Worm (Caenorhabditis elegans) whole organism, late embryonic: ENCODE data around the gene ZC506.1.

Source experiments
- C08G9.2 ChIP-seq: sonication (generic microtip); optimal IDR thresholded peaks from 2 replicates; lab custom pipeline; 2016; ENCODE audit warnings: mild to moderate bottlenecking, missing genetic modification characterization, moderate library complexity, missing compliant biosample characterization
- F13H6.1 ChIP-seq: sonication (generic microtip); optimal IDR thresholded peaks from 2 replicates; lab custom pipeline; 2016; ENCODE audit warnings: missing genetic modification characterization, missing compliant biosample characterization
- K09A11.1 ChIP-seq: sonication (generic microtip); optimal IDR thresholded peaks from 2 replicates; lab custom pipeline; 2017; ENCODE audit warnings: antibody characterized with exemption, mild to moderate bottlenecking, missing genetic modification characterization, missing compliant biosample characterization; ENCODE audit not compliant: insufficient read depth
- T23F11.4 ChIP-seq: fragments of 200-800 bp; sonication (Bioruptor generic); optimal IDR thresholded peaks from 2 replicates; lab custom pipeline; 2018; ENCODE audit warnings: mild to moderate bottlenecking, missing genetic modification characterization, missing compliant biosample characterization
- Y22D7AL.16 ChIP-seq: sonication (generic microtip); optimal IDR thresholded peaks from 2 replicates; lab custom pipeline; 2016; ENCODE audit warnings: missing genetic modification characterization, missing compliant biosample characterization
- ahr-1 ChIP-seq: sonication (generic microtip); optimal IDR thresholded peaks from 2 replicates; lab custom pipeline; 2016; ENCODE audit warnings: missing genetic modification characterization, missing compliant biosample characterization
- ceh-14 ChIP-seq: sonication (generic microtip); optimal IDR thresholded peaks from 2 replicates; lab custom pipeline; 2016; ENCODE audit warnings: missing genotype, missing genetic modification characterization, missing compliant biosample characterization
- ceh-18 ChIP-seq: sonication (generic microtip); optimal IDR thresholded peaks from 2 replicates; lab custom pipeline; 2016; ENCODE audit warnings: missing genetic modification characterization, missing compliant biosample characterization
- ceh-19 ChIP-seq: fragments of 200-800 bp; sonication (Bioruptor generic); optimal IDR thresholded peaks from 2 replicates; lab custom pipeline; 2018; ENCODE audit warnings: mild to moderate bottlenecking, missing genetic modification characterization, missing compliant biosample characterization
- ceh-30 ChIP-seq: fragments of 150-350 bp; optimal IDR thresholded peaks from 2 replicates; lab custom pipeline; 2014; ENCODE audit warnings: missing biosample characterization, missing genetic modification characterization
- ceh-31 ChIP-seq: sonication (generic microtip); optimal IDR thresholded peaks from 2 replicates; lab custom pipeline; 2016; ENCODE audit warnings: missing genetic modification characterization, missing compliant biosample characterization
- ceh-34 ChIP-seq: sonication (generic microtip); optimal IDR thresholded peaks from 2 replicates; lab custom pipeline; 2016; ENCODE audit warnings: mild to moderate bottlenecking, missing genetic modification characterization, missing compliant biosample characterization
- ceh-48 ChIP-seq: sonication (generic microtip); optimal IDR thresholded peaks from 2 replicates; lab custom pipeline; 2016; ENCODE audit warnings: missing genetic modification characterization, inconsistent platforms, missing compliant biosample characterization
- ceh-6 ChIP-seq: fragments of 200-800 bp; sonication (Bioruptor generic); optimal IDR thresholded peaks from 2 replicates; lab custom pipeline; 2018; ENCODE audit warnings: mild to moderate bottlenecking, missing genetic modification characterization, missing compliant biosample characterization
- che-1 ChIP-seq: sonication (generic microtip); optimal IDR thresholded peaks from 2 replicates; lab custom pipeline; 2016; ENCODE audit warnings: mild to moderate bottlenecking, missing genetic modification characterization, missing compliant biosample characterization
- dmd-4 ChIP-seq: sonication (generic microtip); optimal IDR thresholded peaks from 2 replicates; lab custom pipeline; 2016; ENCODE audit warnings: borderline replicate concordance, missing genetic modification characterization, missing compliant biosample characterization
- elt-2 ChIP-seq: sonication (generic microtip); optimal IDR thresholded peaks from 2 replicates; lab custom pipeline; 2016; ENCODE audit warnings: missing genetic modification reagents, missing genetic modification characterization, missing compliant biosample characterization
- fax-1 ChIP-seq: sonication (generic microtip); optimal IDR thresholded peaks from 2 replicates; lab custom pipeline; 2016; ENCODE audit warnings: missing genotype, missing genetic modification characterization, missing compliant biosample characterization
- fkh-10 ChIP-seq: fragments of 150-350 bp; optimal IDR thresholded peaks from 2 replicates; lab custom pipeline; 2014; ENCODE audit warnings: missing biosample characterization, missing genetic modification reagents, missing genetic modification characterization
- fkh-6 ChIP-seq: sonication (generic microtip); optimal IDR thresholded peaks from 2 replicates; lab custom pipeline; 2016; ENCODE audit warnings: missing genetic modification characterization, missing compliant biosample characterization
- hlh-30 ChIP-seq: sonication (generic microtip); optimal IDR thresholded peaks from 2 replicates; lab custom pipeline; 2017; ENCODE audit warnings: antibody characterized with exemption, missing genetic modification characterization, missing compliant biosample characterization; ENCODE audit not compliant: insufficient read depth
- hlh-8 ChIP-seq: sonication (generic microtip); optimal IDR thresholded peaks from 2 replicates; lab custom pipeline; 2016; ENCODE audit warnings: missing genotype, missing genetic modification characterization, missing compliant biosample characterization
- lim-6 ChIP-seq: sonication (generic microtip); optimal IDR thresholded peaks from 2 replicates; lab custom pipeline; 2016; ENCODE audit warnings: missing genetic modification characterization, missing compliant biosample characterization
- lin-11 ChIP-seq: fragments of 200-800 bp; sonication (Bioruptor generic); optimal IDR thresholded peaks from 2 replicates; lab custom pipeline; 2018; ENCODE audit warnings: mild to moderate bottlenecking, missing genetic modification characterization, missing compliant biosample characterization
- madf-2 ChIP-seq: sonication (generic microtip); optimal IDR thresholded peaks from 2 replicates; lab custom pipeline; 2017; ENCODE audit warnings: missing genetic modification characterization, missing compliant biosample characterization
- mec-3 ChIP-seq: sonication (generic microtip); optimal IDR thresholded peaks from 2 replicates; lab custom pipeline; 2016; ENCODE audit warnings: borderline replicate concordance, missing genetic modification characterization, missing compliant biosample characterization
- nfya-1 ChIP-seq: sonication (generic microtip); optimal IDR thresholded peaks from 2 replicates; lab custom pipeline; 2017; ENCODE audit warnings: missing genetic modification characterization, mild to moderate bottlenecking, missing compliant biosample characterization, antibody characterized with exemption, moderate library complexity
- nhr-232 ChIP-seq: sonication (generic microtip); optimal IDR thresholded peaks from 2 replicates; lab custom pipeline; 2016; ENCODE audit warnings: missing genetic modification characterization, missing compliant biosample characterization
- odd-2 ChIP-seq: sonication (generic microtip); optimal IDR thresholded peaks from 2 replicates; lab custom pipeline; 2017; ENCODE audit warnings: antibody characterized with exemption, mild to moderate bottlenecking, missing genetic modification characterization, missing compliant biosample characterization
- pag-3 ChIP-seq: sonication (generic microtip); optimal IDR thresholded peaks from 2 replicates; lab custom pipeline; 2016; ENCODE audit warnings: missing compliant biosample characterization, missing genetic modification characterization, borderline replicate concordance
- pat-9 ChIP-seq: fragments of 200-800 bp; sonication (Bioruptor generic); optimal IDR thresholded peaks from 2 replicates; lab custom pipeline; 2018; ENCODE audit warnings: mild to moderate bottlenecking, missing genetic modification characterization, moderate library complexity, missing compliant biosample characterization
- pax-1 ChIP-seq: fragments of 150-350 bp; optimal IDR thresholded peaks from 2 replicates; lab custom pipeline; 2014; ENCODE audit warnings: missing biosample characterization, missing genetic modification characterization
- pha-2 ChIP-seq: sonication (generic microtip); optimal IDR thresholded peaks from 2 replicates; lab custom pipeline; 2017; ENCODE audit warnings: mild to moderate bottlenecking, missing genetic modification characterization, missing compliant biosample characterization
- pros-1 ChIP-seq: fragments of 150-350 bp; optimal IDR thresholded peaks from 2 replicates; lab custom pipeline; 2014; ENCODE audit warnings: missing biosample characterization, missing genetic modification reagents, missing genetic modification characterization
- ref-2 ChIP-seq: sonication (generic microtip); optimal IDR thresholded peaks from 2 replicates; lab custom pipeline; 2016; ENCODE audit warnings: missing genetic modification characterization, missing compliant biosample characterization
- sdc-2 ChIP-seq: sonication (generic microtip); optimal IDR thresholded peaks from 2 replicates; lab custom pipeline; 2016; ENCODE audit warnings: missing genotype, missing genetic modification characterization, missing compliant biosample characterization
- sox-4 ChIP-seq: sonication (generic microtip); optimal IDR thresholded peaks from 2 replicates; lab custom pipeline; 2017; ENCODE audit warnings: mild to moderate bottlenecking, missing genetic modification characterization, inconsistent platforms, missing compliant biosample characterization
- tbx-2 ChIP-seq: sonication (generic microtip); optimal IDR thresholded peaks from 2 replicates; lab custom pipeline; 2016; ENCODE audit warnings: missing genetic modification characterization, missing compliant biosample characterization
- unc-3 ChIP-seq, 2 experiments: fragments of 200-800 bp in 1 of 2; sonication (Bioruptor generic) in 1 of 2; sonication (generic microtip) in 1 of 2; conservative IDR thresholded peaks in 1 of 2; optimal IDR thresholded peaks in 1 of 2; 2 replicates each; pipeline versions ENCODE4 v1.3.6 to Lab custom; 2016 to 2022; ENCODE audit warnings: missing compliant biosample characterization in 2 of 2, missing genetic modification characterization in 2 of 2, missing genetic modification reagents in 1 of 2
- unc-42 ChIP-seq: sonication (generic microtip); optimal IDR thresholded peaks from 2 replicates; lab custom pipeline; 2016; ENCODE audit warnings: missing genotype, missing genetic modification characterization, missing compliant biosample characterization
- unc-55 ChIP-seq: sonication (generic microtip); optimal IDR thresholded peaks from 2 replicates; lab custom pipeline; 2017; ENCODE audit warnings: missing biosample characterization, missing genetic modification reagents, missing genetic modification characterization
- unc-86 ChIP-seq: sonication (generic microtip); optimal IDR thresholded peaks from 2 replicates; lab custom pipeline; 2016; ENCODE audit warnings: missing genetic modification characterization, missing compliant biosample characterization
- zip-5 ChIP-seq: sonication (generic microtip); optimal IDR thresholded peaks from 2 replicates; lab custom pipeline; 2016; ENCODE audit warnings: missing genetic modification characterization, missing compliant biosample characterization
- ztf-16 ChIP-seq: sonication (generic microtip); optimal IDR thresholded peaks from 2 replicates; lab custom pipeline; 2017; ENCODE audit warnings: missing genetic modification characterization, missing compliant biosample characterization

ZC506.1 gene

DNA sequence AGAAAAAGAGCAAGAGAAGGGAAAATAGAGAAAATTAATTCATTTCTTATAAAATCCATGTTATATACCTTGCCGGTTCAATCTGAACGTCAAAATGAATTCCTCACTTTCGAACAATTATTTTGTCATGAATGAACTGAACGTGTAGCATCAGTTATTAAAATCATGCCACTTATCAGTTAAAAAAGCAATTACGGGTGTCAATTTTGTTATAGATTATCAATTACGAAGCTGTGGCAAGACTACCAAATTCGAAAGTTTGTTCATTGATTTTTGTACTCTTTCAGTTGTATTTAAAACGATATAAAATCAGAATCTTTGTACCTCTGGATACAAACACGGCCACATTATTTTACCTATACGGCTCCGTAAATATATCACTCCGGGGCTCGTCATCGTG, 38.6 kb downstream of the ZC506.1 start:
- TF ChIP-seq pros-1 (tag; lab: Kevin White, UChicago) = no peak
- no peak for TF ChIP-seq fax-1 (tag; lab: Kevin White, UChicago)
- TF ChIP-seq ahr-1 (tag; lab: Kevin White, UChicago) = no peak
- no peak for TF ChIP-seq lin-11 (tag; lab: Kevin White, UChicago)
- no peak for TF ChIP-seq odd-2
- TF ChIP-seq F13H6.1 = no peak
- no peak for TF ChIP-seq ceh-19 (GFP tag; lab: Kevin White, UChicago)
- no peak for TF ChIP-seq pax-1 (tag; lab: Kevin White, UChicago)
- no peak for TF ChIP-seq fkh-10
- TF ChIP-seq zip-5 (tag; lab: Kevin White, UChicago) = no peak
- TF ChIP-seq nhr-232 = no peak
- TF ChIP-seq pag-3 (tag; lab: Kevin White, UChicago) = no peak
- no peak for TF ChIP-seq hlh-8 (tag; lab: Kevin White, UChicago)
- no peak for TF ChIP-seq C08G9.2 (tag; lab: Kevin White, UChicago)
- TF ChIP-seq, all 69 proteins: peak for 0

DNA sequence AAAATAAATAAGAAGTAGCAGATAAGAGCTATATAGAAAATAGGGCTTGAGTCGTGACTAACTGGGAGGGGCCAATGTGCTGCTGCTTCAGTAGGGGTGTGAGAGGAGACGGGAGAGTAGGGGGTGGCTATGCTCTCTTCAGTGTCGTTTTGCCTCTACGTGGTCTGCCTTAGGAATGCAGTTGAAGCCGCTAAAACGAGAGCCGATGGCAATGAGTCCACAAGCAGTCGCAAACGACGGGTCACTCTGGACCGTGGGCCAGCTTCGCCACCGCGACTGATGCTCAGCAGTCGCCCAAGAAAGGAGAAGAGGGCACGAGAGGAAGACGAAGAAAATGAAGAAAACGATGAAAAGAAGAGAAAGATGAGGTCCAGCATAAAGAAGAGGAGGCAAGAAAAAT, 40.4 kb downstream of the ZC506.1 start, which contains the start of gene grk-1:
Gene grk-1 (minus strand): TSS at position 17 of the 400 bp plus-strand sequence.
- TF ChIP-seq fkh-10 (no peak), unc-42 (peak; percentile 12), dmd-4 (peak; percentile 3), sdc-2 (tag; lab: Kevin White, UChicago) (peak; percentile 16), ceh-18 (tag; lab: Kevin White, UChicago) (peak; percentile 13), ceh-14 (tag; lab: Kevin White, UChicago) (peak; percentile 28), ref-2 (tag; lab: Kevin White, UChicago) (peak; percentile 5), F13H6.1 (no peak), ceh-31 (tag; lab: Kevin White, UChicago) (peak; percentile 50)
- TF ChIP-seq, all 69 proteins: peak for 7

DNA sequence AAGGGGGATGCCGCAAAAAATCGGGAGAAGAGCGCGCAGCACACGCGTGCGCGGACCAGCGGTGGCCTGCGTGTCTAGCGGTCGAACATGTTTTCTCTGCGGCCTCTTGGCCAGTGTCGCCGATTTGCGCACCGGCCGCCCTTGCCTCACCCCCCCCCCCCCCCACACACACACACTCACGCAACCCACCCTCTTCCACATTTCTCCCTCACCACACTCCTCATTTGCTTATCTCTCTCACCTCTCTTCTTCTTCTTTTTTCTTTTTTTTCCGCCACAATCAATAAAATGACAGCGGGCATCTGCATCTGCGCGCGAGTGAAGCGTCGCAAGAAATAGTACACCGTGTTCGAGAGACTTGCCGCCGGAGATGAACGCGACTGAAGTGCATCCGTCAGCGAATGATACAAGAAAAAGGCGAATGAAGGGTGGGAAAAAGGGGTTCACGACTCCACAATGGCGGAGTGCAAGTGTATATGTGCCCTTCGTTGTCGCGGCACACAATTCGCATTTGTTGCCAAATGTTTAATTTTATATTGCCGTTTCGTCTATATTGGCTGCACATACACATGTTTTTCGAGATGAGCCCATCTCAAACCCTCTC, 40.9 kb downstream of the ZC506.1 start:
- peak; percentile 67 for TF ChIP-seq ztf-16 (tag; lab: Kevin White, UChicago)
- TF ChIP-seq T23F11.4 = peak; percentile 62
- TF ChIP-seq hlh-8 (tag; lab: Kevin White, UChicago) = peak; percentile 26
- TF ChIP-seq unc-86 (tag; lab: Kevin White, UChicago) = peak; percentile 53
- peak; percentile 19 for TF ChIP-seq unc-42
- no peak for TF ChIP-seq mec-3 (tag; lab: Kevin White, UChicago)
- TF ChIP-seq pros-1 (tag; lab: Kevin White, UChicago) = peak; percentile 51
- peak; percentile 10 for TF ChIP-seq ahr-1 (tag; lab: Kevin White, UChicago)
- TF ChIP-seq sox-4 (tag; lab: Kevin White, UChicago) = peak; percentile 44
- peak; percentile 94 for TF ChIP-seq ceh-48
- peak; percentile 43 for TF ChIP-seq che-1 (tag; lab: Kevin White, UChicago)
- no peak for TF ChIP-seq odd-2
- TF ChIP-seq dmd-4 = no peak
- peak; percentile 54 for TF ChIP-seq hlh-30 (tag; lab: Kevin White, UChicago)
- peak; percentile 27 for TF ChIP-seq F13H6.1
- no peak for TF ChIP-seq ceh-31 (tag; lab: Kevin White, UChicago)
- peak; percentile 71 for TF ChIP-seq elt-2 (tag; lab: Kevin White, UChicago)
- TF ChIP-seq pat-9 (tag; lab: Kevin White, UChicago) = peak; percentile 11
- no peak for TF ChIP-seq ceh-14 (tag; lab: Kevin White, UChicago)
- 0 out of 2 replicates have a peak, but pooled peaks have one; percentile 7 for TF ChIP-seq unc-3 (GFP tag; conservative IDR thresholded peaks at IDR 0.05; lab: Robert Waterston, UW)
- no peak for TF ChIP-seq unc-3 (tag; optimal IDR thresholded peaks at IDR 0.05; lab: Kevin White, UChicago)
- peak; percentile 26 for TF ChIP-seq ceh-6 (GFP tag; lab: Kevin White, UChicago)
- no peak for TF ChIP-seq ref-2 (tag; lab: Kevin White, UChicago)
- TF ChIP-seq ceh-34 (tag; lab: Kevin White, UChicago) = peak; percentile 72
- no peak for TF ChIP-seq pha-2 (tag; lab: Kevin White, UChicago)
- no peak for TF ChIP-seq lim-6 (tag; lab: Kevin White, UChicago)
- peak; percentile 2 for TF ChIP-seq lin-11 (tag; lab: Kevin White, UChicago)
- no peak for TF ChIP-seq fkh-6
- TF ChIP-seq tbx-2 (tag; lab: Kevin White, UChicago) = peak; percentile 34
- peak; percentile 100 for TF ChIP-seq madf-2 (tag; lab: Kevin White, UChicago)
- TF ChIP-seq K09A11.1 = peak; percentile 29
- TF ChIP-seq unc-55 (GFP tag; lab: Kevin White, UChicago) = peak; percentile 63
- peak; percentile 1 for TF ChIP-seq pax-1 (tag; lab: Kevin White, UChicago)
- TF ChIP-seq Y22D7AL.16 (tag; lab: Kevin White, UChicago) = no peak
- TF ChIP-seq ceh-30 (tag; lab: Kevin White, UChicago) = peak; percentile 56
- peak; percentile 82 for TF ChIP-seq nfya-1
